Fruit fly (Drosophila melanogaster): ENCODE results near the gene Rsod.

Rsod gene

dm6 chr3R:30208766-30209484 lies 37.9 kb upstream of the Rsod start, which contains the start of gene RpS7 (continued):
- peak; percentile 13 to 57 for TF ChIP-seq Hr51 (GFP tag; optimal IDR thresholded peaks at IDR 0.05)
- TF ChIP-seq CG8944 (GFP tag; optimal IDR thresholded peaks at IDR 0.05) = peak; percentile 18
- peak; percentile 30 for TF ChIP-seq CG1647 (GFP tag; optimal IDR thresholded peaks at IDR 0.05)
- peak; percentile 43; the same call in 1 of the 2 replicates for TF ChIP-seq CG4360 (GFP tag; IDR thresholded peaks at IDR 0.05)
- TF ChIP-seq CG14965 (GFP tag; optimal IDR thresholded peaks at IDR 0.05; ENCODE audit: borderline replicate concordance) = no peak
- TF ChIP-seq sim (GFP tag; IDR thresholded peaks at IDR 0.05) = peak; percentile 60; the same call in 1 of the 2 replicates
- peak; percentile 28 for TF ChIP-seq gcm2 (GFP tag; optimal IDR thresholded peaks at IDR 0.05)
- TF ChIP-seq nmo (GFP tag; optimal IDR thresholded peaks at IDR 0.05) = peak; percentile 77
- TF ChIP-seq ab (GFP tag; optimal IDR thresholded peaks at IDR 0.05) = no peak
- TF ChIP-seq CG12744 (GFP tag; optimal IDR thresholded peaks at IDR 0.05) = no peak
- TF ChIP-seq CG17802 (tag; optimal IDR thresholded peaks at IDR 0.05) = peak; percentile 60
- TF ChIP-seq CG34376 (GFP tag; optimal IDR thresholded peaks at IDR 0.05) = peak; percentile 92
- peak; percentile 72 for TF ChIP-seq CG12391 (tag; optimal IDR thresholded peaks at IDR 0.05)
- TF ChIP-seq tin (GFP tag; optimal IDR thresholded peaks at IDR 0.05) = peak; percentile 15
- peak; percentile 2 for TF ChIP-seq CG12942 (GFP tag; optimal IDR thresholded peaks at IDR 0.05)
- TF ChIP-seq CG18262 (tag; optimal IDR thresholded peaks at IDR 0.05) = peak; percentile 69
- peak; percentile 75 for TF ChIP-seq lbe (GFP tag; optimal IDR thresholded peaks at IDR 0.05)
- no peak for TF ChIP-seq Tbp (GFP tag; optimal IDR thresholded peaks at IDR 0.05)
- peak; percentile 96 for TF ChIP-seq HLHmδ (GFP tag; optimal IDR thresholded peaks at IDR 0.05)
- peak; percentile 51 for TF ChIP-seq Nf-YA (GFP tag; IDR thresholded peaks at IDR 0.05)
- TF ChIP-seq exex (tag; optimal IDR thresholded peaks at IDR 0.05) = peak; percentile 39
- peak; percentile 97 for TF ChIP-seq MESR4 (GFP tag; optimal IDR thresholded peaks at IDR 0.05)
- no peak for TF ChIP-seq Atf3 (GFP tag; optimal IDR thresholded peaks at IDR 0.05)
- peak; percentile 98 for TF ChIP-seq Ets97D (GFP tag; optimal IDR thresholded peaks at IDR 0.05)
- peak; percentile 55 for TF ChIP-seq Kr (GFP tag; optimal IDR thresholded peaks at IDR 0.05)
- TF ChIP-seq lmd (GFP tag; IDR thresholded peaks at IDR 0.05) = peak; percentile 55
- peak; percentile 45 for TF ChIP-seq gem (tag; optimal IDR thresholded peaks at IDR 0.05)
- peak; percentile 71; the same call in 2 of the 3 replicates for TF ChIP-seq ken (GFP tag; IDR thresholded peaks at IDR 0.05)
- peak; percentile 82 for TF ChIP-seq CG14710 (tag; optimal IDR thresholded peaks at IDR 0.05)
- TF ChIP-seq fd3F (GFP tag; optimal IDR thresholded peaks at IDR 0.05) = peak; percentile 51
- peak; percentile 60 for TF ChIP-seq CG2678 (tag; optimal IDR thresholded peaks at IDR 0.05)
- peak; percentile 66; the same call in 1 of the 2 replicates for TF ChIP-seq ham (GFP tag; IDR thresholded peaks at IDR 0.05)
- peak; percentile 76 for TF ChIP-seq CG6272 (GFP tag; IDR thresholded peaks at IDR 0.05)
- peak; percentile 50; the same call in 1 of the 2 replicates for TF ChIP-seq Ada2b (GFP tag; IDR thresholded peaks at IDR 0.05)
- TF ChIP-seq toy (GFP tag; IDR thresholded peaks at IDR 0.05) = 0 out of 2 replicates have a peak, but pooled peaks have one; percentile 33
- TF ChIP-seq Side (GFP tag; optimal IDR thresholded peaks at IDR 0.05) = peak; percentile 51
- TF ChIP-seq CG8478 (optimal IDR thresholded peaks at IDR 0.05) = no peak
- peak; percentile 27 for TF ChIP-seq CG8089 (GFP tag; optimal IDR thresholded peaks at IDR 0.05)
- TF ChIP-seq peb (GFP tag; IDR thresholded peaks at IDR 0.05) = peak; percentile 62; the same call in 1 of the 2 replicates
- TF ChIP-seq CkIIα-i1 (GFP tag; IDR thresholded peaks at IDR 0.05) = no peak
- TF ChIP-seq Opbp (GFP tag; IDR thresholded peaks at IDR 0.05; ENCODE audit: partially characterized antibody) = peak; percentile 95
- TF ChIP-seq kay (GFP tag; optimal IDR thresholded peaks at IDR 0.05) = no peak
- TF ChIP-seq CG32772 (GFP tag; IDR thresholded peaks at IDR 0.05) = peak; percentile 61
- peak; percentile 1 for TF ChIP-seq fu2 (GFP tag; optimal IDR thresholded peaks at IDR 0.05)
- TF ChIP-seq Dip2 (GFP tag; IDR thresholded peaks at IDR 0.05) = no peak
- peak; percentile 75 for TF ChIP-seq CG5953 (GFP tag; IDR thresholded peaks at IDR 0.05)
- TF ChIP-seq Hr78 (GFP tag; optimal IDR thresholded peaks at IDR 0.05) = peak in 1 of 2 experiments; percentile 12
- TF ChIP-seq CG32532 (GFP tag; IDR thresholded peaks at IDR 0.05) = peak; percentile 83
- peak; percentile 23 for TF ChIP-seq Six4 (GFP tag; optimal IDR thresholded peaks at IDR 0.05)
- TF ChIP-seq CG5245 (GFP tag; optimal IDR thresholded peaks at IDR 0.05) = peak; percentile 35

Measured in whole organism, embryonic.